Worm (Caenorhabditis elegans): ENCODE measurements around the gene taf-2.

- TF ChIP-seq nhr-11 (tag; optimal IDR thresholded peaks at IDR 0.05): no peak
- no peak for TF ChIP-seq T23F11.4 (GFP tag; optimal IDR thresholded peaks at IDR 0.05)
- TF ChIP-seq fax-1 (tag; optimal IDR thresholded peaks at IDR 0.05): no peak
- TF ChIP-seq ets-4 (tag; optimal IDR thresholded peaks at IDR 0.05): no peak
These were observed 28.5 kb downstream of the taf-2 start, which contains the start of gene sre-5 for ce11 chrIV:3564901-3565300.
